Worm (Caenorhabditis elegans) whole organism, midembryonic: ENCODE results near the gene C18H9.5.

Experiments used
- T22C8.4 ChIP-seq: fragments of 200-800 bp; sonication (Bioruptor generic); IDR thresholded peaks from 2 replicates; pipeline ENCODE4 v1.3.6; 2022; ENCODE audit warnings: missing genetic modification characterization, missing compliant biosample characterization
- cog-1 ChIP-seq: sonication (generic microtip); optimal IDR thresholded peaks from 2 replicates; lab custom pipeline; 2016; ENCODE audit warnings: missing genetic modification characterization, missing compliant biosample characterization
- flt-1 ChIP-seq: fragments of 200-800 bp; sonication (Bioruptor generic); IDR thresholded peaks from 2 replicates; pipeline ENCODE4 v1.3.6; 2022; ENCODE audit warnings: missing genetic modification characterization, missing compliant biosample characterization
- klf-2 ChIP-seq: fragments of 200-800 bp; sonication (Bioruptor generic); conservative IDR thresholded peaks from 2 replicates; pipeline ENCODE4 v1.3.6; 2022; ENCODE audit warnings: missing genetic modification reagents, missing genetic modification characterization, missing compliant biosample characterization
- med-1 ChIP-seq: sonication (generic microtip); optimal IDR thresholded peaks from 2 replicates; lab custom pipeline; 2017; ENCODE audit warnings: missing genetic modification characterization, mild to moderate bottlenecking, missing compliant biosample characterization, antibody characterized with exemption, missing genetic modification reagents; ENCODE audit not compliant: insufficient read depth
- ref-1 ChIP-seq: fragments of 200-800 bp; sonication (Bioruptor generic); conservative IDR thresholded peaks from 2 replicates; pipeline ENCODE4 v1.3.6; 2022; ENCODE audit warnings: missing genetic modification reagents, missing genetic modification characterization, missing compliant biosample characterization
- tab-1 ChIP-seq: fragments of 200-800 bp; sonication (Bioruptor generic); IDR thresholded peaks from 2 replicates; pipeline ENCODE4 v1.3.6; 2022; ENCODE audit warnings: missing genetic modification characterization, missing compliant biosample characterization
- ztf-23 ChIP-seq: fragments of 200-800 bp; sonication (Bioruptor generic); IDR thresholded peaks from 2 replicates; pipeline ENCODE4 v1.3.6; 2022; ENCODE audit warnings: missing genetic modification reagents, missing genetic modification characterization, missing compliant biosample characterization
- ztf-29 ChIP-seq: fragments of 200-800 bp; sonication (Bioruptor generic); IDR thresholded peaks from 2 replicates; pipeline ENCODE4 v1.3.6; 2022; ENCODE audit warnings: missing genetic modification reagents, missing genetic modification characterization, missing compliant biosample characterization

The C18H9.5 gene

DNA sequence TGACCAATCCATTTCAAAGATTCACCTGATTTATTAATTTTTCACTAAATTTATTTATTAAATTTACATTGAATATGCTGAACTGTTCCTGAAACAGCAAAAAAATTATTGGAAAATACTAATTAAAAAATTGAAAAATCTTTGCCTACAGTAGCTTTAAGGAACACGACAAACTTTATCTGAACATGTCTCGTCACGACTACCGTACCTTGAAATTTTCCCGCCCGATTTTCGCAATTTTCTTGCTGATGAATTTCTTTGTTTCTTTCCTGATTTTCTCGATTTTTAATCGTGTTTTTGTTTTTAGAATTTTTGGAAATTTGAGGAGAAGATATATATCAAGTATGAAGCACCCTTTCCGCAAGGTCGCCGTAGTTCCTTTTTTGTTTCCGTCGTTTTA is 12.4 kb downstream of the C18H9.5 start:
- TF ChIP-seq tab-1 (GFP tag; lab: Robert Waterston, UW) (no peak), ztf-23 (no peak), flt-1 (GFP tag; lab: Robert Waterston, UW) (no peak), ref-1 (GFP tag; lab: Robert Waterston, UW) (no peak), ztf-29 (GFP tag; lab: Robert Waterston, UW) (no peak), T22C8.4 (no peak), med-1 (GFP tag; lab: Kevin White, UChicago) (no peak), cog-1 (tag; lab: Kevin White, UChicago) (no peak), klf-2 (GFP tag; lab: Robert Waterston, UW) (no peak)

- no peak for TF ChIP-seq ref-1 (GFP tag; lab: Robert Waterston, UW)
- TF ChIP-seq klf-2 (GFP tag; lab: Robert Waterston, UW) = no peak
- no peak for TF ChIP-seq med-1 (GFP tag; lab: Kevin White, UChicago)
- TF ChIP-seq ztf-29 (GFP tag; lab: Robert Waterston, UW) = no peak
- no peak for TF ChIP-seq tab-1 (GFP tag; lab: Robert Waterston, UW)
- TF ChIP-seq flt-1 (GFP tag; lab: Robert Waterston, UW) = no peak
- no peak for TF ChIP-seq ztf-23
- no peak for TF ChIP-seq T22C8.4
- no peak for TF ChIP-seq cog-1 (tag; lab: Kevin White, UChicago)
Measured at ce11 chrII:6681478-6681877, 13.9 kb downstream of the C18H9.5 start.

- TF ChIP-seq T22C8.4 (no peak), klf-2 (GFP tag; lab: Robert Waterston, UW) (no peak), med-1 (GFP tag; lab: Kevin White, UChicago) (no peak), ztf-29 (GFP tag; lab: Robert Waterston, UW) (no peak), ztf-23 (no peak), flt-1 (GFP tag; lab: Robert Waterston, UW) (no peak), ref-1 (GFP tag; lab: Robert Waterston, UW) (no peak), cog-1 (tag; lab: Kevin White, UChicago) (no peak), tab-1 (GFP tag; lab: Robert Waterston, UW) (no peak)
Measured at ce11 chrII:6679724-6680123, 15.6 kb downstream of the C18H9.5 start, which contains the start of gene ift-74. ift-74 (plus strand) TSS chrII:6680024.

ce11 chrII:6673894-6674293 is 21.5 kb downstream of the C18H9.5 start, which contains the start of gene H43E16.1:
H43E16.1 (plus strand) TSS chrII:6674268.
- TF ChIP-seq med-1 (GFP tag; lab: Kevin White, UChicago) (no peak), tab-1 (GFP tag; lab: Robert Waterston, UW) (no peak)

- TF ChIP-seq ztf-23 = no peak
- TF ChIP-seq flt-1 (GFP tag; lab: Robert Waterston, UW) = no peak
- TF ChIP-seq cog-1 (tag; lab: Kevin White, UChicago) = no peak
- TF ChIP-seq klf-2 (GFP tag; lab: Robert Waterston, UW) = no peak
- TF ChIP-seq med-1 (GFP tag; lab: Kevin White, UChicago) = no peak
- no peak for TF ChIP-seq ref-1 (GFP tag; lab: Robert Waterston, UW)
- TF ChIP-seq ztf-29 (GFP tag; lab: Robert Waterston, UW) = no peak
- no peak for TF ChIP-seq tab-1 (GFP tag; lab: Robert Waterston, UW)
- no peak for TF ChIP-seq T22C8.4
Measured at ce11 chrII:6668496-6668895, 26.9 kb downstream of the C18H9.5 start.

ce11 chrII:6667534-6667933 is 27.8 kb downstream of the C18H9.5 start:
- no peak for TF ChIP-seq ztf-29 (GFP tag; lab: Robert Waterston, UW)
- TF ChIP-seq med-1 (GFP tag; lab: Kevin White, UChicago) = no peak
- no peak for TF ChIP-seq T22C8.4
- TF ChIP-seq ztf-23 = no peak
- TF ChIP-seq cog-1 (tag; lab: Kevin White, UChicago) = no peak
- TF ChIP-seq klf-2 (GFP tag; lab: Robert Waterston, UW) = no peak
- TF ChIP-seq flt-1 (GFP tag; lab: Robert Waterston, UW) = no peak
- no peak for TF ChIP-seq ref-1 (GFP tag; lab: Robert Waterston, UW)
- TF ChIP-seq tab-1 (GFP tag; lab: Robert Waterston, UW) = no peak

DNA sequence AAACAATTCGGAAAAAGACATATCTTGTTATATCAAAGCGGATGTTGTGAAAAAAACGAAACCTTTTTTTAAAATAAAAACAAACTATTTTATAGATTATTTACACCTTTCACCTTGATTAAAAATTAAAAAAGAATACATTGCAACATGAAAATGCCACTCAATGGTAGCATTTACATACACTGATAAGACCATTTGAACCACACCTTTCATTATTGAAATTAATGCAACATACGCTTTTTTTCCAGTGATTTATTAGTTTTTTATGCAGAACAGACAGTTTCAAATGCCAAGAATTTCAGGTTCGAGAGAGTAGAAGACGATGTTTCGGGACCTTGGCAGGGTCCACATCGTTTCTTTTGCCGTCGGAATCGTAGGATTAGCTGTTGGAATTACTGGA is 28.8 kb downstream of the C18H9.5 start, which contains the start of gene T19D12.1:
Gene T19D12.1, plus strand, starts transcription at position 301 of the 400 bp plus-strand sequence.
- TF ChIP-seq ref-1 (GFP tag; lab: Robert Waterston, UW) = no peak
- TF ChIP-seq med-1 (GFP tag; lab: Kevin White, UChicago) = no peak
- no peak for TF ChIP-seq tab-1 (GFP tag; lab: Robert Waterston, UW)
- no peak for TF ChIP-seq flt-1 (GFP tag; lab: Robert Waterston, UW)
- TF ChIP-seq klf-2 (GFP tag; lab: Robert Waterston, UW) = no peak

ce11 chrII:6665908-6666307 is 29.5 kb downstream of the C18H9.5 start:
- TF ChIP-seq flt-1 (GFP tag; lab: Robert Waterston, UW) (no peak), ztf-23 (no peak), med-1 (GFP tag; lab: Kevin White, UChicago) (no peak), ref-1 (GFP tag; lab: Robert Waterston, UW) (no peak), T22C8.4 (no peak), cog-1 (tag; lab: Kevin White, UChicago) (no peak), klf-2 (GFP tag; lab: Robert Waterston, UW) (no peak), tab-1 (GFP tag; lab: Robert Waterston, UW) (no peak), ztf-29 (GFP tag; lab: Robert Waterston, UW) (no peak)

- no peak for TF ChIP-seq ztf-29 (GFP tag; lab: Robert Waterston, UW)
- TF ChIP-seq cog-1 (tag; lab: Kevin White, UChicago) = no peak
- no peak for TF ChIP-seq flt-1 (GFP tag; lab: Robert Waterston, UW)
Measured at ce11 chrII:6663799-6664198, 31.6 kb downstream of the C18H9.5 start.

DNA sequence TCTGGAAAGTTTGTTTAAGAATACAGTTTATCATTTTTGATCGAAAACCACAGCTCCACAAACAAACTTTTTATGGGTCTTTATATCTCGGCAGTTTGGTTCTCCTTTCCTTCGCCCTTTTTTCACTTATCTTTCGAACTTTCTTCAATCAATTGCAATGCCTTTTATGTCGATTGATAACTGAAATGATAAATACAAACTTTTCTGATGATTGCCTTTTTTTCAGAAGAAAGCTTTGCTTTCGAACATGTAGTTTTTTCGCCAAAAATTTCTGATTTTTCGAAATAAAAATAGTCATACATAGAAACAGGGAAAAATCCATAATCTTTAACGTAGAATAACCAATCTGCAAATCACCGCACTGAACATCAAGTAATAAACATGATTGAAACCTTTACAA is 34.2 kb downstream of the C18H9.5 start, which contains the start of gene T19D12.2:
Gene T19D12.2, plus strand, starts transcription at position 125 of the 400 bp plus-strand sequence.
- TF ChIP-seq flt-1 (GFP tag; lab: Robert Waterston, UW) (no peak), ztf-23 (no peak), tab-1 (GFP tag; lab: Robert Waterston, UW) (no peak), med-1 (GFP tag; lab: Kevin White, UChicago) (no peak), T22C8.4 (no peak), klf-2 (GFP tag; lab: Robert Waterston, UW) (no peak)
